Worm (Caenorhabditis elegans) whole organism, L4 larva: ENCODE measurements around the gene nlp-33.

ENCODE experiments used
- F26F4.8 ChIP-seq: fragments of 200-800 bp; sonication (Bioruptor generic); conservative IDR thresholded peaks from 2 replicates; pipeline ENCODE4 v1.3.6; 2022; ENCODE audit warnings: missing genetic modification characterization, missing compliant biosample characterization
- F49E8.2 ChIP-seq: sonication (generic microtip); optimal IDR thresholded peaks from 2 replicates; lab custom pipeline; 2016; ENCODE audit warnings: missing compliant biosample characterization, mild to moderate bottlenecking, missing genetic modification characterization, borderline replicate concordance
- T26A8.4 ChIP-seq: fragments of 200-800 bp; sonication (Bioruptor generic); IDR thresholded peaks from 2 replicates; pipeline ENCODE4 v1.3.6; 2022; ENCODE audit warnings: missing genetic modification characterization, missing compliant biosample characterization
- Y105C5A.15 ChIP-seq: fragments of 200-800 bp; sonication (Bioruptor generic); IDR thresholded peaks from 2 replicates; pipeline ENCODE4 v1.3.6; 2022; ENCODE audit warnings: missing genetic modification characterization, missing compliant biosample characterization
- Y48G9A.11 ChIP-seq: fragments of 200-800 bp; sonication (Bioruptor generic); IDR thresholded peaks from 2 replicates; pipeline ENCODE4 v1.3.6; 2022; ENCODE audit warnings: missing genetic modification reagents, missing genetic modification characterization, missing compliant biosample characterization
- Y5F2A.4 ChIP-seq: fragments of 200-800 bp; sonication (Bioruptor generic); optimal IDR thresholded peaks from 2 replicates; lab custom pipeline; 2018; ENCODE audit warnings: mild to moderate bottlenecking, missing genetic modification characterization, missing compliant biosample characterization
- Y75B8A.6 ChIP-seq: fragments of 200-800 bp; sonication (Bioruptor generic); IDR thresholded peaks from 2 replicates; pipeline ENCODE4 v1.3.6; 2022; ENCODE audit warnings: missing genetic modification reagents, missing genetic modification characterization, missing compliant biosample characterization
- ZK337.2 ChIP-seq: fragments of 200-800 bp; sonication (Bioruptor generic); IDR thresholded peaks from 2 replicates; pipeline ENCODE4 v1.3.6; 2022; ENCODE audit warnings: missing genetic modification reagents, missing genetic modification characterization, missing compliant biosample characterization
- ceh-44 ChIP-seq: fragments of 200-800 bp; sonication (Bioruptor generic); IDR thresholded peaks from 2 replicates; pipeline ENCODE4 v1.3.6; 2022; ENCODE audit warnings: missing genetic modification reagents, missing genetic modification characterization, missing compliant biosample characterization
- ceh-82 ChIP-seq: sonication (generic microtip); optimal IDR thresholded peaks from 2 replicates; lab custom pipeline; 2017; ENCODE audit warnings: missing biosample characterization, missing genetic modification characterization
- daf-12 ChIP-seq: fragments of 150-350 bp; optimal IDR thresholded peaks from 2 replicates; lab custom pipeline; 2014; ENCODE audit warnings: missing biosample characterization, missing genetic modification reagents, missing genetic modification characterization
- daf-8 ChIP-seq: fragments of 200-800 bp; sonication (Bioruptor generic); IDR thresholded peaks from 2 replicates; pipeline ENCODE4 v1.3.6; 2022; ENCODE audit warnings: missing genetic modification characterization, missing compliant biosample characterization
- dmd-9 ChIP-seq: fragments of 200-800 bp; sonication (Bioruptor generic); IDR thresholded peaks from 2 replicates; pipeline ENCODE4 v1.3.6; 2022; ENCODE audit warnings: missing genetic modification reagents, missing genetic modification characterization, missing compliant biosample characterization
- duxl-1 ChIP-seq: sonication (generic microtip); optimal IDR thresholded peaks from 2 replicates; lab custom pipeline; 2016; ENCODE audit warnings: mild to moderate bottlenecking, missing genetic modification characterization, moderate library complexity, missing compliant biosample characterization; ENCODE audit not compliant: poor library complexity
- egl-43 ChIP-seq: fragments of 200-800 bp; sonication (Bioruptor generic); IDR thresholded peaks from 2 replicates; pipeline ENCODE4 v1.3.6; 2022; ENCODE audit warnings: missing genetic modification reagents, missing genetic modification characterization, missing compliant biosample characterization
- hlh-30 ChIP-seq: sonication (generic microtip); optimal IDR thresholded peaks from 2 replicates; lab custom pipeline; 2017; ENCODE audit warnings: antibody characterized with exemption, mild to moderate bottlenecking, missing genetic modification characterization, missing compliant biosample characterization; ENCODE audit not compliant: insufficient read depth
- hmg-1.1 ChIP-seq: fragments of 200-800 bp; sonication (Bioruptor generic); IDR thresholded peaks from 2 replicates; pipeline ENCODE4 v1.3.6; 2022; ENCODE audit warnings: missing genetic modification reagents, missing genetic modification characterization, missing compliant biosample characterization
- lin-13 ChIP-seq: fragments of 150-350 bp; optimal IDR thresholded peaks from 2 replicates; lab custom pipeline; 2014; ENCODE audit warnings: missing biosample characterization, missing genetic modification reagents, missing genetic modification characterization
- lin-15B ChIP-seq: fragments of 150-350 bp; sonication (generic microtip); optimal IDR thresholded peaks from 3 replicates; lab custom pipeline; 2014; ENCODE audit warnings: missing biosample characterization, missing genetic modification characterization
- lin-29 ChIP-seq: fragments of 200-800 bp; sonication (Bioruptor generic); IDR thresholded peaks from 2 replicates; pipeline ENCODE4 v1.3.6; 2022; ENCODE audit warnings: missing genetic modification reagents, missing genetic modification characterization, missing compliant biosample characterization
- lir-3 ChIP-seq: sonication (generic microtip); optimal IDR thresholded peaks from 2 replicates; lab custom pipeline; 2016; ENCODE audit warnings: mild to moderate bottlenecking, missing genetic modification characterization, missing compliant biosample characterization
- madf-5 ChIP-seq, 2 experiments: fragments of 200-800 bp; sonication (Bioruptor generic); IDR thresholded peaks; 2 replicates each; pipeline ENCODE4 v1.3.6; 2022; ENCODE audit warnings: missing compliant biosample characterization in 2 of 2, missing genetic modification characterization in 2 of 2
- madf-9 ChIP-seq: fragments of 200-800 bp; sonication (Bioruptor generic); conservative IDR thresholded peaks from 2 replicates; pipeline ENCODE4 v1.3.6; 2022; ENCODE audit warnings: missing genetic modification reagents, missing genetic modification characterization, missing compliant biosample characterization
- mdl-1 ChIP-seq, 2 experiments: fragments of 150-350 bp in 1 of 2; sonication (generic microtip) in 1 of 2; optimal IDR thresholded peaks; 2 replicates each; lab custom pipeline; 2014 to 2017; ENCODE audit warnings: missing biosample characterization in 2 of 2, missing genetic modification characterization in 2 of 2
- mes-2 ChIP-seq: sonication (generic microtip); optimal IDR thresholded peaks from 2 replicates; lab custom pipeline; 2016; ENCODE audit warnings: missing genotype, mild to moderate bottlenecking, missing genetic modification characterization, missing compliant biosample characterization; ENCODE audit not compliant: poor library complexity, severe bottlenecking
- mxl-3 ChIP-seq: fragments of 200-800 bp; sonication (Bioruptor generic); optimal IDR thresholded peaks from 2 replicates; lab custom pipeline; 2018; ENCODE audit warnings: mild to moderate bottlenecking, missing genetic modification characterization, missing compliant biosample characterization
- nhr-237 ChIP-seq: sonication (generic microtip); optimal IDR thresholded peaks from 2 replicates; lab custom pipeline; 2017; ENCODE audit warnings: missing biosample characterization, missing genetic modification characterization
- nhr-6 ChIP-seq: fragments of 150-350 bp; optimal IDR thresholded peaks from 2 replicates; lab custom pipeline; 2014; ENCODE audit warnings: missing biosample characterization, missing genetic modification characterization
- nhr-77 ChIP-seq: fragments of 150-350 bp; optimal IDR thresholded peaks from 2 replicates; lab custom pipeline; 2014; ENCODE audit warnings: missing biosample characterization, missing genetic modification characterization
- php-3 ChIP-seq: fragments of 200-800 bp; sonication (Bioruptor generic); IDR thresholded peaks from 2 replicates; pipeline ENCODE4 v1.3.6; 2022; ENCODE audit warnings: missing genetic modification reagents, missing genetic modification characterization, missing compliant biosample characterization
- pqm-1 ChIP-seq: sonication (generic microtip); optimal IDR thresholded peaks from 2 replicates; lab custom pipeline; 2017; ENCODE audit warnings: missing biosample characterization, missing genetic modification characterization
- sdz-12 ChIP-seq: fragments of 200-800 bp; sonication (Bioruptor generic); optimal IDR thresholded peaks from 2 replicates; lab custom pipeline; 2018; ENCODE audit warnings: mild to moderate bottlenecking, missing genetic modification characterization, missing compliant biosample characterization
- skn-1 ChIP-seq: fragments of 150-350 bp; optimal IDR thresholded peaks from 2 replicates; lab custom pipeline; 2014; ENCODE audit warnings: missing biosample characterization, missing genetic modification characterization
- snpc-1.2 ChIP-seq: fragments of 200-800 bp; sonication (Bioruptor generic); IDR thresholded peaks from 2 replicates; pipeline ENCODE4 v1.3.6; 2022; ENCODE audit warnings: missing genetic modification reagents, missing genetic modification characterization, missing compliant biosample characterization
- tra-1 ChIP-seq: fragments of 200-800 bp; sonication (Bioruptor generic); IDR thresholded peaks from 2 replicates; pipeline ENCODE4 v1.3.6; 2022; ENCODE audit warnings: missing genetic modification reagents, missing genetic modification characterization, missing compliant biosample characterization
- unc-39 ChIP-seq: sonication (generic microtip); optimal IDR thresholded peaks from 2 replicates; lab custom pipeline; 2017; ENCODE audit warnings: missing biosample characterization, missing genetic modification characterization
- unc-62 ChIP-seq, 3 experiments: fragments of 150-350 bp in 1 of 3; sonication (generic microtip); optimal IDR thresholded peaks in 2 of 3; peaks in 1 of 3; 1 replicate in 1 of 3; 2 replicates in 2 of 3; lab custom pipeline; 2014 to 2017; ENCODE audit warnings: missing biosample characterization in 3 of 3, missing genetic modification characterization in 3 of 3, missing genetic modification reagents in 3 of 3, missing genotype in 1 of 3
- ztf-7 ChIP-seq: fragments of 150-350 bp; optimal IDR thresholded peaks from 2 replicates; lab custom pipeline; 2014; ENCODE audit warnings: missing biosample characterization, missing genetic modification characterization

Gene nlp-33

DNA sequence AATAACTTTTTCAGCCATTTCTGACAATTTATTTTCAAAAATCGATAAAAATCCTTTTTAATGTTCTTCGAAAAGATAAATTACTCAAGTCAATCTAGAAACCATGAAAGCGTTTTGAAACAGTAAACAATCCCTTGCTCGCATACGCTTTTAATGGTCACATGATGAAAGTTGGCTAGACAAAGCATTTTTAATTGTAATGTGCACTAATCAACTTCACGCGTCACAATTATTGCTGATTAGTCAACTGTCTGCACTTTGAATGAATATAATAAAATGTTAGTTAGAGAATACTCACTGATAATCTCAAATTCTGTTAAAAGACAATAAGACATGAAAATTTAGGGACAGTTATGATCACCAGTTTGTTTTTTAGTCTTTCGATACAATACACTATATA lies 9.4 kb downstream of the nlp-33 start:
- TF ChIP-seq daf-8 (GFP tag; lab: Robert Waterston, UW) (no peak), F26F4.8 (no peak), pqm-1 (tag; lab: Kevin White, UChicago) (no peak), php-3 (GFP tag; lab: Robert Waterston, UW) (no peak), lin-29 (GFP tag; lab: Robert Waterston, UW) (no peak), nhr-6 (tag; lab: Kevin White, UChicago) (no peak), mdl-1 (tag; optimal IDR thresholded peaks at IDR 0.05; lab: Kevin White, UChicago) (no peak), Y105C5A.15 (GFP tag; lab: Robert Waterston, UW) (no peak), T26A8.4 (no peak), tra-1 (GFP tag; lab: Robert Waterston, UW) (no peak), hmg-1.1 (GFP tag; lab: Robert Waterston, UW) (no peak), sdz-12 (no peak), skn-1 (tag; lab: Kevin White, UChicago) (no peak), ZK337.2 (GFP tag; lab: Robert Waterston, UW) (no peak), mxl-3 (no peak), duxl-1 (tag; lab: Kevin White, UChicago) (no peak)

DNA sequence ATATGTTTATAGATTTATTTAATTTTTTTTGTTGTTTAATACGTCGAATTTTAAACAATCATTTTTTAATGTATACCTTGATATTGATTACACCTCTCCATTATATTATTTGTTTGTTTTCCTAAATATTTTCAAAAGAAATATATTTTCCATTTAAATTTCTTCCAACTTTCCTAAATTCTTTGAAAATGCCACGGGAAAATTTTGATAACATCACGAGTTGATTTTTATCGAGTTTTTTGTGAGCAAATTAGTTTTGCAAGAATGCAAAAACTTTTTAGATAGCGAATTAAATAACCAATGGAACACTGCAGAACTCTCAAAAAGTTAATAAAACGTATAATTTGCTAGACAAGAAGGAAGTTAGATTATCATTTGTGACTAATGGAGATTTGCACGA lies 10.8 kb downstream of the nlp-33 start, which contains the start of gene srg-42:
Gene srg-42, minus strand, starts transcription at position 101 of the 400 bp plus-strand sequence.
- TF ChIP-seq ceh-82 (no peak), Y105C5A.15 (GFP tag; lab: Robert Waterston, UW) (no peak), mes-2 (tag; lab: Kevin White, UChicago) (no peak)

DNA sequence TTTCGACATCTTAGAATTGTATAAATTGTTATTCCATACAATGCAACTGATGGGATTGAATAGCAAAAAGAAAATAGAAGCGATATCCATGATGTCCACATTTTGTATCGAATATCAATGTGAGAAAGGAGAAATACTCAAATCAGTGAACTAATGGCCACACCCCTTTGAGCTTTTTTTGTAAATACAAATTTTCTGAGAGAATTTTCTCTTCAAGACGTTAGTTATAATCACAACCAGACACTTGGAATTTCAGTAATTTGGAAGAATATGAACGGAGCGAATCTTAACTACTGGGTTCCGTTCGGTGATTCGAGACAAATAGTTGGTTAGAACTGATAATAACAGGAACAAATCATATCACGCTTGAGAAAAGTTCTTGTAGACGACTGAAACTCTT lies 14.6 kb downstream of the nlp-33 start, which contains the start of gene srg-41:
Gene srg-41, minus strand, starts transcription at position 101 of the 400 bp plus-strand sequence.
- TF ChIP-seq madf-5 (GFP tag; IDR thresholded peaks at IDR 0.05; lab: Robert Waterston, UW) (no peak), snpc-1.2 (GFP tag; lab: Robert Waterston, UW) (no peak), mes-2 (tag; lab: Kevin White, UChicago) (no peak), Y48G9A.11 (no peak), lin-13 (GFP tag; lab: Kevin White, UChicago) (no peak), Y75B8A.6 (GFP tag; lab: Robert Waterston, UW) (no peak), dmd-9 (no peak), lin-29 (GFP tag; lab: Robert Waterston, UW) (no peak), daf-12 (tag; lab: Kevin White, UChicago) (no peak), hlh-30 (tag; lab: Kevin White, UChicago) (no peak), F49E8.2 (no peak), nhr-237 (tag; lab: Kevin White, UChicago) (no peak), nhr-77 (tag; lab: Kevin White, UChicago) (no peak), lin-15B (tag; lab: Kevin White, UChicago) (no peak), unc-62 (GFP tag; optimal IDR thresholded peaks at IDR 0.05 in 1 of 2; lab: Kevin White, UChicago) (no peak), unc-62 (tag; optimal IDR thresholded peaks at IDR 0.05; lab: Kevin White, UChicago) (no peak), ztf-7 (tag; lab: Kevin White, UChicago) (no peak)

DNA sequence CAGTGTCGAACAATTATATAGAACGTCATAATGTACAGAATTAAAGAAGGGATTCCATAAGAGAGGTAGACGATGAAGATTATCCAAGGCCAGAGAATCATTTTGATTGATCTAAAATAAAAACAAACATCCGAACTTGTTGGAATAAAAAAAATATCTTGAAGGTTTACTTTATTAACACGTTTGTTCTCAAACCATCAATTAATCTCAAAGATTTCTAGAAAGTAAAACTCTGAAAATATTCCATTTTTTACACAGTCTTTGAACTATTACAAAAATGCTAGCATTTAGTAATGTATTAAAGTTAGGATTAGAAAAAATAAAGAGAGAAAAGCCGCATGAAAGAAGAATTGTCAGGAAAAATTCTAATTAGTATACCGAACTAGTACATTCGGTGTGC lies 17.3 kb downstream of the nlp-33 start, which contains the start of gene srg-40:
Gene srg-40, minus strand, starts transcription at position 101 of the 400 bp plus-strand sequence.
- no peak for TF ChIP-seq lir-3
- no peak for TF ChIP-seq ceh-82
- no peak for TF ChIP-seq snpc-1.2 (GFP tag; lab: Robert Waterston, UW)
- no peak for TF ChIP-seq Y105C5A.15 (GFP tag; lab: Robert Waterston, UW)
- no peak for TF ChIP-seq Y5F2A.4
- no peak for TF ChIP-seq madf-9 (GFP tag; lab: Robert Waterston, UW)
- TF ChIP-seq unc-39 (tag; lab: Kevin White, UChicago) = no peak
- TF ChIP-seq egl-43 (GFP tag; lab: Robert Waterston, UW) = no peak
- no peak for TF ChIP-seq ceh-44 (GFP tag; lab: Robert Waterston, UW)
